Worm (Caenorhabditis elegans): Measurements from ENCODE around the gene Y39A1C.1.

Y39A1C.1 gene

DNA sequence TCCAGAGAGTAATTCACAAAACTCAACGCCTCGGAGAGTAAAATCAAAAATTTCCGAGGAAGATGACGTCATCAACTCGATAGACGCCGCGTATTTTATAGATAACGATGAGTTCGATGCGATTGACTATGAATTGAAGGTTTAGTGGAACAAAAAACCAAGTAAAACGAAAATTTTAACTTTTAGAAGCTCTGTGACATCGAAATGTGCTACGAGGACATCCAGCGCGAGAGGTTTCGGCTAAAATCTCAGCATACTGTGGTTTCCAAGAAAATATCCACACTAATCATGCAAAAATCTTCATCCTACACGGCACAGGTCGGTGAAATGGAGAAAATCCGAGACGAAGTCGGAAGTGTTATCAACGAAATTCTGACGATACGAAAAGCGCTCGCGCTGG, 14.3 kb downstream of the Y39A1C.1 start:
- no peak for TF ChIP-seq unc-86 (tag; optimal IDR thresholded peaks at IDR 0.05)
- no peak for TF ChIP-seq gmeb-2 (tag; optimal IDR thresholded peaks at IDR 0.05)
- TF ChIP-seq C08G9.2 (tag; optimal IDR thresholded peaks at IDR 0.05): no peak
- TF ChIP-seq ceh-18 (tag; optimal IDR thresholded peaks at IDR 0.05): no peak
- TF ChIP-seq zip-5 (tag; optimal IDR thresholded peaks at IDR 0.05): no peak

DNA sequence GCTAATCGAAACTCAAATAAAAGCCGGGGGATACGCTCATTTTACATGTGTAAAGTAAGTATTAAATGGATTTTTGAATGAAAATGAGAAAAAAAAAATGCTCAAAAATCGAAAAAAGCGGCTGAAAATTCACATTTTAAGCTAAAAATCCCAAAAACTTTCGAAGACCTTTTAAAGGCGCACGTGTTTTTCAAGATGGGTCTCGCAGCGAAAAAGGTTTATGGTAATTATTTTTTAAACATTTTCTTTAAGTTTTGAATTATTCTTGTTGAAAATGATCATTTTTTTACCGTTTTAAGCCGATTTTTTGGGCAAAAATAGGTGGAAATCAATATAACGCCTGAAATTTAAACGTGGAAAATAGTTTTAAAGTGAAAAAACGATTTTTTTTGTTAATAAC, 14.9 kb downstream of the Y39A1C.1 start:
- TF ChIP-seq madf-2 (tag; optimal IDR thresholded peaks at IDR 0.05): no peak
- no peak for TF ChIP-seq sdc-2 (tag; optimal IDR thresholded peaks at IDR 0.05)
- TF ChIP-seq syd-9 (tag; optimal IDR thresholded peaks at IDR 0.05): no peak
- TF ChIP-seq ceh-18 (tag; optimal IDR thresholded peaks at IDR 0.05): no peak
- no peak for TF ChIP-seq ref-2 (tag; optimal IDR thresholded peaks at IDR 0.05)
- no peak for TF ChIP-seq nhr-11 (tag; optimal IDR thresholded peaks at IDR 0.05)
- no peak for TF ChIP-seq unc-42 (tag; optimal IDR thresholded peaks at IDR 0.05)
- TF ChIP-seq fax-1 (tag; optimal IDR thresholded peaks at IDR 0.05): no peak
- TF ChIP-seq nfya-1 (tag; optimal IDR thresholded peaks at IDR 0.05): no peak
- TF ChIP-seq hlh-6 (tag; optimal IDR thresholded peaks at IDR 0.05): no peak
- TF ChIP-seq dmd-4 (tag; optimal IDR thresholded peaks at IDR 0.05; ENCODE audit: borderline replicate concordance): no peak
- no peak for TF ChIP-seq ceh-6 (GFP tag; optimal IDR thresholded peaks at IDR 0.05)
- no peak for TF ChIP-seq unc-86 (tag; optimal IDR thresholded peaks at IDR 0.05)
- TF ChIP-seq elt-2 (tag; optimal IDR thresholded peaks at IDR 0.05): no peak
- TF ChIP-seq zip-5 (tag; optimal IDR thresholded peaks at IDR 0.05): no peak
- no peak for TF ChIP-seq F13H6.1 (tag; optimal IDR thresholded peaks at IDR 0.05)
- no peak for TF ChIP-seq Y22D7AL.16 (tag; optimal IDR thresholded peaks at IDR 0.05)
- TF ChIP-seq pag-3 (tag; optimal IDR thresholded peaks at IDR 0.05; ENCODE audit: borderline replicate concordance): no peak
- no peak for TF ChIP-seq pha-2 (tag; optimal IDR thresholded peaks at IDR 0.05)

DNA sequence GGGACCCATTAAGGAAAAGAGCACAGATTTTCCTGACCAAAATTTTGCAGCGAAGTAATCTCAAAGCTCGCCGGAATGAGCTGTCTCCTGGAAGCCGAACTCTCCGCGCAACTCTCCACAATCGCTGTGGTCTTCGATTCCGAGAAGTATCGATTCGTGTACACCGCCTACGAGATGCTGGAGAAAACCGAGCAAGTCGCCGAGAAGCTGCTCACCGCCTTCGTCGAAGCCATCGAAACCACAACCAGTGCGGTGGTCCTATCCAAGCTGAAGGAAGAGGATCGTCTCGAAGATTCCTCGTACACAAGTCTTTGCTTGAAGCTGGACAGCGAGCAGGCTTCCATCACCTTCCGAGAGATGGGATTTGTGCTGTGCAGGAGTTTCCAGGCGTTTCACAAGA, 15.6 kb downstream of the Y39A1C.1 start:
- TF ChIP-seq ceh-6 (GFP tag; optimal IDR thresholded peaks at IDR 0.05) (no peak), unc-42 (tag; optimal IDR thresholded peaks at IDR 0.05) (no peak), unc-86 (tag; optimal IDR thresholded peaks at IDR 0.05) (no peak), K09A11.1 (tag; optimal IDR thresholded peaks at IDR 0.05; ENCODE audit: insufficient read depth) (no peak), ceh-19 (GFP tag; optimal IDR thresholded peaks at IDR 0.05) (no peak)

DNA sequence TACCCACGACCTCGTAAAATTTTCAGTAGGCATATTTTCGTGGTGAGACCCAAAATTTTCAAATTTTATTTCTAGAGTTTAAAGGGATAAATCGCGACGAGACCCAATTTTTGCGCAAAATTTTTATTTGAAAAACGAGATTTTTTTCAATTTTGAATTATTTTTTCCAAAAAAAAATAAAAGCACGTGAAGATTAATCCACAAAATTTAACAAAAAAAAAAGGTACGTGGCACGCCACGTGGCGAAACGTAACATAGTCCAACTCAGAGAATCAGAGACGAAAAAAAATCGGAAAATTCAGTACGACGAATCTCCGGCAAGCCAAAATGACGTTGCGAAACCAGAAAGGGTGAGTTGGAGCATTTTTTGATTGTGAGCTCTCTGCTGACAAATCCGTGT, 19.9 kb downstream of the Y39A1C.1 start, which contains the start of gene C44B9.2:
Gene C44B9.2 (plus strand): TSS at position 301 of the 400 bp plus-strand sequence.
- TF ChIP-seq ceh-48 (tag; optimal IDR thresholded peaks at IDR 0.05): no peak

DNA sequence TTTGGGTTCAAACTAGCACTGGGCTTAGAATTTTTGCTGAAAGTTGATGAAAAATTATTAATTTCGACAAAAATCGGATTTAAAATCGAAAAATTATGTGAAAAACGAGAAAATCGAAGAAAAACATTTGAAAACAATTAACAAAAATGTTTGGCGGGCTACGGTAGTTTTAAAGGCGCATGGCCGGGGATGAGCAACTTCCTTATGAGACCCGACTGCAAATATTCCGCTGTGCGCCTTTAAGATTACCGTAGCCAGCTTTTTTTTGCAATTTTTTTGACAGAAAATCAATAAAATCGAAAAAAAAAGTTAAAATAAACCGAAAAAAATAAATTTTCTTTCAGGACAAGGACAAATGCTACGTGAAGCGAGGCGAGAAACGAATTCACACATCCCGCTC, 22.3 kb downstream of the Y39A1C.1 start:
- TF ChIP-seq T23F11.4 (GFP tag; optimal IDR thresholded peaks at IDR 0.05): no peak
- TF ChIP-seq npax-4 (tag; optimal IDR thresholded peaks at IDR 0.05): no peak
- no peak for TF ChIP-seq ceh-45 (GFP tag; IDR thresholded peaks at IDR 0.05)
- no peak for TF ChIP-seq ztf-16 (tag; optimal IDR thresholded peaks at IDR 0.05)
- no peak for TF ChIP-seq pha-4 (tag; optimal IDR thresholded peaks at IDR 0.05)
- TF ChIP-seq sox-4 (tag; optimal IDR thresholded peaks at IDR 0.05): no peak
- TF ChIP-seq mec-3 (tag; optimal IDR thresholded peaks at IDR 0.05; ENCODE audit: borderline replicate concordance): no peak
- TF ChIP-seq elt-2 (tag; optimal IDR thresholded peaks at IDR 0.05): no peak
- no peak for TF ChIP-seq rnt-1 (tag; optimal IDR thresholded peaks at IDR 0.05)
- no peak for TF ChIP-seq hlh-15 (tag; optimal IDR thresholded peaks at IDR 0.05)
- TF ChIP-seq madf-2 (tag; optimal IDR thresholded peaks at IDR 0.05): no peak
- no peak for TF ChIP-seq ahr-1 (tag; optimal IDR thresholded peaks at IDR 0.05)

DNA sequence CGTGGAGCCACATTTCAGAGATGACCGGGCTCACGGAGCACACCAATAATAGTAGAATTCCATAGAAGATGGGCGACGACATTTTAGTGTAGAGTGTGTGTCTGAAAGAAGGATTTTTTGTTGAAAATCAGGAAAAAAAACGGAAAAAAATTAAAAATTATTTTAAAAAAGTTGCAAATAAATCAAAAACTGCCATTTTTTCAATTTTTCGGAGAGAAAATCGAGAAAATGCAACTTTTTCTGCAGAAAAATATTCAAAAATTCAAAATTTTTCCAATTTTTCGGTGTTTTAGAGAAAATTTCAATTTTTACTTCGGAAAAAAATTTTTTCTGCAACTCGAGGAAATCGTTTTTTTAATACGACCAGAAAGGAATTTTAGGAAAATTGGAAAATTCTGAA, 24.8 kb downstream of the Y39A1C.1 start, which contains the start of gene C44B9.3:
Gene C44B9.3 (minus strand): TSS at position 101 of the 400 bp plus-strand sequence.
- TF ChIP-seq npax-4 (tag; optimal IDR thresholded peaks at IDR 0.05) (no peak), nfya-1 (tag; optimal IDR thresholded peaks at IDR 0.05) (no peak), ceh-48 (tag; optimal IDR thresholded peaks at IDR 0.05) (no peak), ahr-1 (tag; optimal IDR thresholded peaks at IDR 0.05) (no peak), nhr-232 (tag; optimal IDR thresholded peaks at IDR 0.05) (no peak), ceh-30 (tag; optimal IDR thresholded peaks at IDR 0.05) (no peak), unc-3 (GFP tag; conservative IDR thresholded peaks at IDR 0.05) (no peak), unc-3 (tag; optimal IDR thresholded peaks at IDR 0.05) (no peak), nhr-11 (tag; optimal IDR thresholded peaks at IDR 0.05) (no peak), ref-2 (tag; optimal IDR thresholded peaks at IDR 0.05) (no peak), lim-6 (tag; optimal IDR thresholded peaks at IDR 0.05) (no peak), rnt-1 (tag; optimal IDR thresholded peaks at IDR 0.05) (no peak), sox-4 (tag; optimal IDR thresholded peaks at IDR 0.05) (no peak), fkh-10 (GFP tag; optimal IDR thresholded peaks at IDR 0.05) (no peak), pha-2 (tag; optimal IDR thresholded peaks at IDR 0.05) (no peak), ttx-3 (tag; optimal IDR thresholded peaks at IDR 0.05) (no peak), C38D4.7 (GFP tag; optimal IDR thresholded peaks at IDR 0.05) (no peak)

Data from whole organism, late embryonic.